Worm (Caenorhabditis elegans) whole organism, early embryonic: ENCODE data around the gene egrh-1.

Experiments
- B0310.2 ChIP-seq: sonication (generic microtip); optimal IDR thresholded peaks from 2 replicates; lab custom pipeline; 2016; ENCODE audit warnings: mild to moderate bottlenecking, missing genetic modification characterization, missing compliant biosample characterization
- F13C5.2 ChIP-seq: sonication (generic microtip); optimal IDR thresholded peaks from 2 replicates; lab custom pipeline; 2017; ENCODE audit warnings: mild to moderate bottlenecking, missing genetic modification characterization, inconsistent platforms, missing compliant biosample characterization
- aly-1 ChIP-seq: sonication (generic microtip); optimal IDR thresholded peaks from 2 replicates; lab custom pipeline; 2016; ENCODE audit warnings: missing genetic modification characterization, missing compliant biosample characterization
- ama-1 ChIP-seq: fragments of 150-350 bp; optimal IDR thresholded peaks from 2 replicates; lab custom pipeline; 2014
- ets-7 ChIP-seq: sonication (generic microtip); optimal IDR thresholded peaks from 2 replicates; lab custom pipeline; 2016; ENCODE audit warnings: missing genotype, missing genetic modification characterization, missing compliant biosample characterization
- flt-1 ChIP-seq: fragments of 200-800 bp; sonication (Bioruptor generic); IDR thresholded peaks from 2 replicates; pipeline ENCODE4 v1.3.6; 2022; ENCODE audit warnings: missing genetic modification characterization, missing compliant biosample characterization
- pes-1 ChIP-seq: fragments of 200-800 bp; sonication (Bioruptor generic); IDR thresholded peaks from 2 replicates; pipeline ENCODE4 v1.3.6; 2022; ENCODE audit warnings: missing genetic modification reagents, missing genetic modification characterization, missing compliant biosample characterization
- scrt-1 ChIP-seq: fragments of 200-800 bp; sonication (Bioruptor generic); IDR thresholded peaks from 2 replicates; pipeline ENCODE4 v1.3.6; 2022; ENCODE audit warnings: missing genetic modification characterization, missing compliant biosample characterization
- sea-1 ChIP-seq: fragments of 200-800 bp; sonication (Bioruptor generic); conservative IDR thresholded peaks from 2 replicates; pipeline ENCODE4 v1.3.6; 2022; ENCODE audit warnings: missing genetic modification characterization, missing compliant biosample characterization
- tbx-37 ChIP-seq: fragments of 200-800 bp; sonication (Bioruptor generic); conservative IDR thresholded peaks from 2 replicates; pipeline ENCODE4 v1.3.6; 2022; ENCODE audit warnings: missing genetic modification reagents, missing genetic modification characterization, missing compliant biosample characterization
- tra-4 ChIP-seq: sonication (generic microtip); optimal IDR thresholded peaks from 2 replicates; lab custom pipeline; 2017; ENCODE audit warnings: missing genetic modification characterization, missing compliant biosample characterization

DNA sequence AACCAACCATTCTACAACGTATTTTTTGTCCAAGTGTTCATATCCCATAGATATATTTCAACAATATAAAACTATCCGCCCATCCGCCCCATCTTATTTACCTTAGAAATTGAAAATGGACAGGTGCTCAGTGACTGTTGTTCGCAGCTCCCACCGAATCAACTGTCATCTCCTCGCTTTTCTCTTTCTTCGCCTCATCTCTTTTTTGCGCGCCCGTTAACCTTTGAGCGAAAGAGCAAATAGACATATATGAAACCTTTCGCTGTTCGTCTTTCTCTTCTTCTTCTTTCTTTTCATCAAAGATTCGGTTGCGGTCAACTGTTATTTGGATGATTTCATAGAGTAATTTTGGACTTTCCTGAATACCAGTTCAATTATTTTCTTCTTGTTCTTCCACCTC, 29.9 kb downstream of the egrh-1 start, which contains the start of gene sssh-1:
- no peak for TF ChIP-seq tbx-37 (GFP tag; lab: Robert Waterston, UW)
- TF ChIP-seq aly-1: no peak
- TF ChIP-seq ama-1: no peak
- TF ChIP-seq sea-1 (GFP tag; lab: Robert Waterston, UW): no peak
- no peak for TF ChIP-seq flt-1 (GFP tag; lab: Robert Waterston, UW)
- no peak for TF ChIP-seq ets-7 (tag; lab: Kevin White, UChicago)
- no peak for TF ChIP-seq F13C5.2
- TF ChIP-seq tra-4: no peak
- TF ChIP-seq B0310.2: no peak
- TF ChIP-seq scrt-1 (GFP tag; lab: Robert Waterston, UW): no peak
- no peak for TF ChIP-seq pes-1 (GFP tag; lab: Robert Waterston, UW)
